Fruit fly (Drosophila melanogaster) whole organism, wandering third instar larva: ENCODE data around the gene ND-51.

ENCODE experiments used
- Abd-B ChIP-seq: fragments of >200 bp; optimal IDR thresholded peaks from 2 replicates; lab custom pipeline; 2017; ENCODE audit warnings: missing biosample characterization, missing genetic modification characterization
- CG32264 ChIP-seq: fragments of 200-800 bp; sonication (Bioruptor generic); optimal IDR thresholded peaks from 2 replicates; lab custom pipeline; 2016; ENCODE audit warnings: missing biosample characterization, missing genetic modification characterization
- CG9705 ChIP-seq: fragments of 200-800 bp; sonication (Bioruptor generic); optimal IDR thresholded peaks from 2 replicates; lab custom pipeline; 2018; ENCODE audit warnings: missing biosample characterization, mild to moderate bottlenecking, missing genetic modification characterization
- CrebA ChIP-seq: fragments of 200-800 bp; sonication (Bioruptor generic); optimal IDR thresholded peaks from 2 replicates; lab custom pipeline; 2016; ENCODE audit warnings: missing biosample characterization, mild to moderate bottlenecking, missing genetic modification characterization, borderline replicate concordance
- Dfd ChIP-seq: fragments of >200 bp; optimal IDR thresholded peaks from 2 replicates; lab custom pipeline; 2017; ENCODE audit warnings: missing biosample characterization, missing genetic modification characterization
- Dif ChIP-seq: fragments of 200-275, 200-300 bp; sonication (Bioruptor generic); optimal IDR thresholded peaks from 2 replicates; lab custom pipeline; 2018; ENCODE audit warnings: missing biosample characterization, missing genetic modification characterization; ENCODE audit not compliant: partially characterized antibody
- GATAd ChIP-seq: sonication (Bioruptor generic); optimal IDR thresholded peaks from 2 replicates; lab custom pipeline; 2016; ENCODE audit warnings: missing biosample characterization, missing genetic modification characterization
- HLH106 ChIP-seq: fragments of 200-800 bp; optimal IDR thresholded peaks from 3 replicates; lab custom pipeline; 2019; ENCODE audit warnings: missing biosample characterization, mild to moderate bottlenecking, missing genetic modification characterization, moderate library complexity
- Hnf4 ChIP-seq: fragments of 200-800 bp; sonication (Bioruptor generic); optimal IDR thresholded peaks from 2 replicates; lab custom pipeline; 2016; ENCODE audit warnings: missing biosample characterization, mild to moderate bottlenecking, missing genetic modification characterization
- Hr78 ChIP-seq: fragments of >200 bp; optimal IDR thresholded peaks from 2 replicates; lab custom pipeline; 2017; ENCODE audit warnings: missing biosample characterization, missing genetic modification characterization
- Hr83 ChIP-seq: fragments of 200-300 bp; sonication (Bioruptor generic); optimal IDR thresholded peaks from 2 replicates; lab custom pipeline; 2016; ENCODE audit warnings: missing biosample characterization, mild to moderate bottlenecking, missing genetic modification characterization, moderate library complexity; ENCODE audit not compliant: poor library complexity, severe bottlenecking
- Jra ChIP-seq: sonication (Bioruptor generic); optimal IDR thresholded peaks from 2 replicates; lab custom pipeline; 2016; ENCODE audit warnings: missing biosample characterization, missing genetic modification characterization
- Mio ChIP-seq: sonication (Bioruptor generic); optimal IDR thresholded peaks from 2 replicates; lab custom pipeline; 2016; ENCODE audit warnings: missing biosample characterization, missing genetic modification characterization
- Myc ChIP-seq: fragments of >200 bp; optimal IDR thresholded peaks from 2 replicates; lab custom pipeline; 2017
- N ChIP-seq: fragments of >200 bp; optimal IDR thresholded peaks from 2 replicates; lab custom pipeline; 2018; ENCODE audit warnings: missing biosample characterization, missing external identifiers, missing genetic modification characterization
- OdsH ChIP-seq: fragments of 200-800 bp; sonication (Bioruptor generic); optimal IDR thresholded peaks from 2 replicates; lab custom pipeline; 2016; ENCODE audit warnings: missing biosample characterization, mild to moderate bottlenecking, missing genetic modification characterization
- Rel ChIP-seq, 2 experiments: fragments of 200-800 bp; sonication (Bioruptor generic) in 1 of 2; optimal IDR thresholded peaks; 2 replicates in 1 of 2; 3 replicates in 1 of 2; lab custom pipeline; 2016 to 2019; ENCODE audit warnings: mild to moderate bottlenecking in 2 of 2, missing biosample characterization in 2 of 2, missing genetic modification characterization in 2 of 2, moderate library complexity in 1 of 2
- Sp1 ChIP-seq: fragments of 200-800 bp; sonication (Bioruptor generic); optimal IDR thresholded peaks from 3 replicates; lab custom pipeline; 2019; ENCODE audit warnings: missing biosample characterization, mild to moderate bottlenecking, missing genetic modification characterization, moderate library complexity
- Vsx2 ChIP-seq: fragments of 200-300, 225-300 bp; sonication (Bioruptor generic); optimal IDR thresholded peaks from 2 replicates; lab custom pipeline; 2018; ENCODE audit warnings: missing biosample characterization, missing genetic modification characterization; ENCODE audit not compliant: partially characterized antibody
- br ChIP-seq: fragments of 200-800 bp; sonication (Bioruptor generic); optimal IDR thresholded peaks from 2 replicates; lab custom pipeline; 2016; ENCODE audit warnings: missing biosample characterization, missing genetic modification characterization
- brk ChIP-seq: fragments of 200-800 bp; sonication (Bioruptor generic); optimal IDR thresholded peaks from 2 replicates; lab custom pipeline; 2016; ENCODE audit warnings: missing biosample characterization, mild to moderate bottlenecking, missing genetic modification characterization
- dl ChIP-seq, 2 experiments: fragments of 175-275, 200-275 bp in 1 of 2; fragments of 200-275 bp in 1 of 2; sonication (Bioruptor generic); optimal IDR thresholded peaks; lab custom pipeline; 2018; ENCODE audit warnings: mild to moderate bottlenecking in 2 of 2, missing biosample characterization in 2 of 2, missing genetic modification characterization in 2 of 2, moderate library complexity in 2 of 2; ENCODE audit not compliant: partially characterized antibody in 2 of 2, insufficient read depth in 1 of 2
- dmrt93B ChIP-seq: fragments of 200-800 bp; sonication (Bioruptor generic); optimal IDR thresholded peaks from 2 replicates; lab custom pipeline; 2018; ENCODE audit warnings: missing biosample characterization, mild to moderate bottlenecking, missing genetic modification characterization
- dsf ChIP-seq: sonication (Bioruptor generic); optimal IDR thresholded peaks from 2 replicates; lab custom pipeline; 2016; ENCODE audit warnings: missing biosample characterization, missing genetic modification characterization, borderline replicate concordance
- ey ChIP-seq: fragments of 200-800 bp; sonication (Bioruptor generic); optimal IDR thresholded peaks from 2 replicates; lab custom pipeline; 2016; ENCODE audit warnings: missing biosample characterization, missing genetic modification characterization
- foxo ChIP-seq, 2 experiments: fragments of 200-800 bp; sonication (Bioruptor generic); optimal IDR thresholded peaks; 2 replicates in 1 of 2; 3 replicates in 1 of 2; lab custom pipeline; 2016 to 2017; ENCODE audit warnings: missing biosample characterization in 2 of 2, missing genetic modification characterization in 2 of 2
- fru ChIP-seq: fragments of 200-800 bp; sonication (Bioruptor generic); optimal IDR thresholded peaks from 3 replicates; lab custom pipeline; 2016; ENCODE audit warnings: missing biosample characterization, mild to moderate bottlenecking, missing genetic modification characterization
- h ChIP-seq: fragments of 200-800 bp; sonication (Bioruptor generic); optimal IDR thresholded peaks from 3 replicates; lab custom pipeline; 2016; ENCODE audit warnings: missing biosample characterization, mild to moderate bottlenecking, missing genetic modification characterization
- jim ChIP-seq: fragments of 175-275, 200-325 bp; sonication (Bioruptor generic); optimal IDR thresholded peaks from 2 replicates; lab custom pipeline; 2016; ENCODE audit warnings: missing biosample characterization, mild to moderate bottlenecking, missing genetic modification characterization
- lola ChIP-seq: fragments of >200 bp; optimal IDR thresholded peaks from 2 replicates; lab custom pipeline; 2017; ENCODE audit warnings: missing biosample characterization, missing genetic modification characterization
- pan ChIP-seq: fragments of >200 bp; optimal IDR thresholded peaks from 2 replicates; lab custom pipeline; 2017
- psq ChIP-seq: fragments of 200-800 bp; sonication (Bioruptor generic); optimal IDR thresholded peaks from 3 replicates; lab custom pipeline; 2017; ENCODE audit warnings: missing biosample characterization, mild to moderate bottlenecking, missing genetic modification characterization, moderate library complexity
- rgr ChIP-seq: fragments of 200-800 bp; sonication (Bioruptor generic); optimal IDR thresholded peaks from 3 replicates; lab custom pipeline; 2016; ENCODE audit warnings: missing biosample characterization, mild to moderate bottlenecking, missing genetic modification characterization
- sage ChIP-seq: fragments of 200-800 bp; sonication (Bioruptor generic); optimal IDR thresholded peaks from 2 replicates; lab custom pipeline; 2016; ENCODE audit warnings: missing biosample characterization, mild to moderate bottlenecking, missing genetic modification characterization
- sv ChIP-seq: fragments of 200-800 bp; sonication (Bioruptor generic); optimal IDR thresholded peaks from 3 replicates; lab custom pipeline; 2016; ENCODE audit warnings: missing biosample characterization, missing genetic modification characterization
- tai ChIP-seq: sonication (Bioruptor generic); optimal IDR thresholded peaks from 2 replicates; lab custom pipeline; 2016; ENCODE audit warnings: missing biosample characterization, missing genetic modification characterization
- usp ChIP-seq: fragments of >200 bp; optimal IDR thresholded peaks from 2 replicates; lab custom pipeline; 2017; ENCODE audit warnings: missing biosample characterization, missing genetic modification characterization
- woc ChIP-seq: sonication (Bioruptor generic); optimal IDR thresholded peaks from 2 replicates; lab custom pipeline; 2016; ENCODE audit warnings: missing biosample characterization, mild to moderate bottlenecking, missing genetic modification characterization

ND-51 gene

DNA sequence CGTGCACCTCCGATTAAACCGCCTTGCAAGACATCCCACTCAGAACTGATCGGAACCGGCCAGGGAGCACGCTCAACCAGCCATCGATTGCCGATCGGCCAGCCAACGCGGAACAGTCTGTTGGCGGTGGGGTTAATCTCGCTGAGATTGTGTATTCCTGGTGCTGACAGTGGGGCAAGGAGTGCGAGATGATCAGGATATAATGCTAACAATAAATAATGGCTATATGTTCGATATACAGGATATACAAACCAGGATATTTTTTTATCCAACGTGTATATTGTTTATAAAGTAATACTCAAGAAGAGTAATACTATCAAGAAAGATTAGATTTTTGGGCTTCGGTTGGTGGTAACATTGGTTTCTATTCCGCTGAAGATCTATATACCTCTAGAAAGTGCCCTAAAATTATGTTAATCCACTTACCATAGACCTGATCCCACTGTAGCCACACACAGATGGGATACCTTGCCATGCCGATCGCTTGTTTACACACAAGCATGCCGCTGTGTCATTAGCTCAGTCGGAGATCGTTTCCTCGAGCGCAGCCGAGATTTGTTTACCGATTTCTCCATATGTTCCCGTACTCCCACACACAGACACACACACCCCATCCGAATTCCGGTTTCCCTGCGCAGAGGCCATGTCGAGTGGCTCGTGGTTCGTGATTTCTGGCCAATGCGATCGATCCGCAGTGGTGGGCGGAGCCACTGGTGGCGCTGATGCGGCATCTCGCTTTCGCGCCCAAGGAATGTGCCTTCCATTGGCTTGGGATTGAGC, 43.0 kb downstream of the ND-51 start, which contains the start of gene H2.0:
Gene H2.0, minus strand, starts transcription at position 51 of the 780 bp plus-strand sequence.
- TF ChIP-seq N (GFP tag; lab: Kevin White, UChicago) = no peak
- peak; percentile 26 for TF ChIP-seq dmrt93B (GFP tag; lab: Kevin White, UChicago)
- TF ChIP-seq usp (GFP tag; lab: Kevin White, UChicago) = no peak
- TF ChIP-seq HLH106 (tag; lab: Kevin White, UChicago) = peak; percentile 50
- no peak for TF ChIP-seq Rel (GFP tag; optimal IDR thresholded peaks at IDR 0.05; lab: Kevin White, UChicago)
- TF ChIP-seq Rel (tag; optimal IDR thresholded peaks at IDR 0.05; lab: Kevin White, UChicago) = no peak
- no peak for TF ChIP-seq foxo (GFP tag; optimal IDR thresholded peaks at IDR 0.05; lab: Kevin White, UChicago)
- no peak for TF ChIP-seq Jra (GFP tag; lab: Kevin White, UChicago)
- TF ChIP-seq dl (GFP tag; optimal IDR thresholded peaks at IDR 0.05; lab: Kevin White, UChicago; ENCODE audit: insufficient read depth in 1 of 2, partially characterized antibody in 2 of 2) = no peak
- TF ChIP-seq Sp1 (GFP tag; lab: Kevin White, UChicago) = peak; percentile 61
- no peak for TF ChIP-seq Vsx2 (GFP tag; lab: Kevin White, UChicago)
- no peak for TF ChIP-seq lola (GFP tag; lab: Kevin White, UChicago)
- no peak for TF ChIP-seq Hr78
- no peak for TF ChIP-seq CG32264 (GFP tag; lab: Kevin White, UChicago)
- peak; percentile 25 for TF ChIP-seq psq
- peak; percentile 36 for TF ChIP-seq rgr (GFP tag; lab: Kevin White, UChicago)
- TF ChIP-seq GATAd (GFP tag; lab: Kevin White, UChicago) = no peak
- no peak for TF ChIP-seq CG9705 (GFP tag; lab: Kevin White, UChicago)
- no peak for TF ChIP-seq pan (lab: Kevin White, UChicago)
- no peak for TF ChIP-seq CrebA
- TF ChIP-seq Mio = no peak
- no peak for TF ChIP-seq sage (GFP tag; lab: Kevin White, UChicago)
- peak; percentile 48 for TF ChIP-seq woc
- no peak for TF ChIP-seq Hnf4
- no peak for TF ChIP-seq jim (GFP tag; lab: Kevin White, UChicago)
- TF ChIP-seq OdsH (GFP tag; lab: Kevin White, UChicago) = peak; percentile 56
- no peak for TF ChIP-seq tai (GFP tag; lab: Kevin White, UChicago)
- TF ChIP-seq Dif (GFP tag; lab: Kevin White, UChicago) = peak; percentile 39
- peak; percentile 72 for TF ChIP-seq h (GFP tag; lab: Kevin White, UChicago)
- no peak for TF ChIP-seq Abd-B
- TF ChIP-seq ey = peak; percentile 47
- TF ChIP-seq dsf = no peak
- TF ChIP-seq br = peak; percentile 52
- no peak for TF ChIP-seq Hr83
- TF ChIP-seq Dfd (GFP tag; lab: Kevin White, UChicago) = no peak
- no peak for TF ChIP-seq Myc (lab: Kevin White, UChicago)
- TF ChIP-seq sv (GFP tag; lab: Kevin White, UChicago) = no peak
- TF ChIP-seq brk (GFP tag; lab: Kevin White, UChicago) = no peak
- peak; percentile 52 for TF ChIP-seq fru (GFP tag; lab: Kevin White, UChicago)

DNA sequence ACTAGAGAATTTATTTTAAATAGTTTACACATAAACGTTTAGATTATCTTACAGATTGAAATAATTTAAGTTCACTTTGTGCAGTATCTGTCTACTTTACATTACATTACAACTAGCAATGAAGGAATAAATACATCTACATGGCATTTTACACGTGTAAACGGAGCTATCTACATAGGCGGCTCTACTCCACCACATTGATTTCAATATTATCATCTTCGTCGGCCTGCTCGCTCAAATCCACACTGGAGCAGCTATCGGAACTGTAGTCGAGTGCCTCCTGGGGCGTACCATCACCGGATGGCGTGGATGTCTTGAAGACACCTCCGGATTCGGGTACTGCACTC, 49.5 kb downstream of the ND-51 start:
- TF ChIP-seq sv (GFP tag; lab: Kevin White, UChicago) (no peak), h (GFP tag; lab: Kevin White, UChicago) (no peak), brk (GFP tag; lab: Kevin White, UChicago) (no peak), Dif (GFP tag; lab: Kevin White, UChicago) (no peak), dl (GFP tag; optimal IDR thresholded peaks at IDR 0.05; lab: Kevin White, UChicago; ENCODE audit: insufficient read depth in 1 of 2, partially characterized antibody in 2 of 2) (no peak), jim (GFP tag; lab: Kevin White, UChicago) (no peak), sage (GFP tag; lab: Kevin White, UChicago) (no peak), Myc (lab: Kevin White, UChicago) (no peak), Hr78 (no peak), ey (no peak), pan (lab: Kevin White, UChicago) (no peak), Abd-B (no peak), Hr83 (no peak), Jra (GFP tag; lab: Kevin White, UChicago) (no peak)
